Worm (Caenorhabditis elegans): Measurements from ENCODE around the gene Y76B12C.9.
A peak's percentile ranks its signal among the peaks of the same experiment; 100 is the strongest.

DNA sequence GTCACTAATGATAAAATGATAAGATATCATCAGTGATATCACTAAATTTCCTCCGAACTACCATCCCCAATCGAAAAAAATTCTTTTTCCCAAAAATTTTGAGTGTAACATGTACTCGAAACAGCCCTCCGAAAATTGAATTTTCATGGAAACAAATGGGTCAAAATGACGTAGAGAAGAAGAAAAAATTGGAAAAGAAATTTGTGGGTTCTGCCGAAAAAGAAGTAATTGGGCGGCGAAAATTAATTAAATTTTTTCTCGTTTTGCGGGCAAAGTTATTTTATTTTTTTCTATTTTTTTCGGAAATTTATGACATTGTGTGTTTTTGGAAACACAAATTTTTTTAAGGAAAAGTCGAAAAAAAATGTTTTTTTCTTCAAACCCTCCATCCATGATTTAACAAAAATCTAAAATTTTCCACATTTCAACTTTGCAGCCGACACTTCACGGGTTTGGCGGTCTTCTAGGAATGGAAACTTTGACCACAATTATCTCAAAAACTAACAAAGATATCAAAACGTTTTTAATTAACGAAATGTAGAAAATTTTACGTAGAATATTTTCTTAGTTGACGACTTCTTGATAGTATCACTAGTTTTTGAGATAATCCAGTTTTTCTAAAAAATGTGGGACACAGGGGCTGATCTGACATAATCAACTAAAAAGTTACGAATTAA is 40.4 kb upstream of the Y76B12C.9 start:
- peak; percentile 66 for TF ChIP-seq ces-1 (GFP tag; optimal IDR thresholded peaks at IDR 0.05)
- TF ChIP-seq nhr-237 (tag; optimal IDR thresholded peaks at IDR 0.05), result no peak
- no peak for TF ChIP-seq pha-4 (GFP tag; IDR thresholded peaks at IDR 0.05)
- no peak for TF ChIP-seq pha-4 (tag; optimal IDR thresholded peaks at IDR 0.05)
- TF ChIP-seq nhr-76 (tag; optimal IDR thresholded peaks at IDR 0.05), result no peak
- no peak for TF ChIP-seq mdl-1 (tag; optimal IDR thresholded peaks at IDR 0.05)
- TF ChIP-seq F26F4.8 (GFP tag; conservative IDR thresholded peaks at IDR 0.05), result no peak

Data from whole organism, L4 larva.